Fruit fly (Drosophila melanogaster) whole organism, adult: Measurements from ENCODE around the gene CG42751.

ENCODE experiments used
- CG11617 ChIP-seq: fragments of 200-800 bp; sonication (Bioruptor generic); optimal IDR thresholded peaks from 2 replicates; lab custom pipeline; 2017; ENCODE audit warnings: mild to moderate bottlenecking, missing biosample characterization, missing genetic modification reagents, missing genetic modification characterization
- CG12768 ChIP-seq: fragments of 200-800 bp; sonication (Bioruptor generic); optimal IDR thresholded peaks from 2 replicates; lab custom pipeline; 2017; ENCODE audit warnings: missing biosample characterization, missing genetic modification characterization, mild to moderate bottlenecking, moderate library complexity, missing genetic modification reagents
- CG1620 ChIP-seq: fragments of 200-800 bp; sonication (Bioruptor generic); optimal IDR thresholded peaks from 2 replicates; lab custom pipeline; 2016; ENCODE audit warnings: missing biosample characterization, missing genetic modification characterization
- CG33017 ChIP-seq: fragments of 200-800 bp; sonication (Bioruptor generic); optimal IDR thresholded peaks from 2 replicates; lab custom pipeline; 2018; ENCODE audit warnings: missing biosample characterization, mild to moderate bottlenecking, missing genetic modification characterization, moderate library complexity
- CG7045 ChIP-seq: fragments of 200-800 bp; sonication (Bioruptor generic); optimal IDR thresholded peaks from 2 replicates; lab custom pipeline; 2017; ENCODE audit warnings: missing biosample characterization, mild to moderate bottlenecking, missing genetic modification characterization
- Clk ChIP-seq: fragments of 200-800 bp; sonication (Bioruptor generic); optimal IDR thresholded peaks from 2 replicates; lab custom pipeline; 2017; ENCODE audit warnings: missing biosample characterization, missing genetic modification characterization
- Hr96 ChIP-seq: fragments of 200-800 bp; sonication (Bioruptor generic); optimal IDR thresholded peaks from 2 replicates; lab custom pipeline; 2016; ENCODE audit warnings: missing biosample characterization, missing genetic modification characterization
- Mnt ChIP-seq: fragments of 200-800 bp; sonication (Bioruptor generic); optimal IDR thresholded peaks from 2 replicates; lab custom pipeline; 2016; ENCODE audit warnings: missing biosample characterization, mild to moderate bottlenecking, missing genetic modification characterization
- cic ChIP-seq: fragments of 200-800 bp; sonication (Bioruptor generic); optimal IDR thresholded peaks from 2 replicates; lab custom pipeline; 2017; ENCODE audit warnings: missing biosample characterization, mild to moderate bottlenecking, missing genetic modification characterization, moderate library complexity
- cnc ChIP-seq, 2 experiments: fragments of >200 bp; optimal IDR thresholded peaks; 2 replicates each; lab custom pipeline; 2017
- kay ChIP-seq: fragments of 200-800 bp; sonication (Bioruptor generic); peaks from one replicate; lab custom pipeline; 2016; ENCODE audit warnings: missing biosample characterization, missing genetic modification characterization, borderline replicate concordance
- ovo ChIP-seq: fragments of 200-800 bp; sonication (Bioruptor generic); optimal IDR thresholded peaks from 2 replicates; lab custom pipeline; 2016; ENCODE audit warnings: missing biosample characterization, missing genetic modification characterization

dm6 chr2L:11845159-11845788 lies 8.0 kb upstream of the CG42751 start:
- no peak for TF ChIP-seq CG33017
- no peak for TF ChIP-seq Hr96
- no peak for TF ChIP-seq CG11617 (GFP tag; lab: Kevin White, UChicago)
- peak; percentile 53 for TF ChIP-seq cic (GFP tag; lab: Kevin White, UChicago)
- no peak for TF ChIP-seq ovo
- no peak for TF ChIP-seq cnc (optimal IDR thresholded peaks at IDR 0.05; lab: Kevin White, UChicago)
- TF ChIP-seq Clk (GFP tag; lab: Kevin White, UChicago), result peak; percentile 22
- peak; percentile 24 for TF ChIP-seq CG7045 (GFP tag; lab: Kevin White, UChicago)
- no peak for TF ChIP-seq CG1620 (GFP tag; lab: Kevin White, UChicago)
- peak; percentile 92 for TF ChIP-seq kay
- TF ChIP-seq Mnt, result no peak
- no peak for TF ChIP-seq CG12768 (GFP tag; lab: Kevin White, UChicago)
